Fruit fly (Drosophila melanogaster): ENCODE measurements around the gene Ziz.

The Ziz gene

dm6 chr2L:7515396-7515795 is 19.3 kb upstream of the Ziz start (continued):
- TF ChIP-seq zen2 (GFP tag; IDR thresholded peaks at IDR 0.05; ENCODE audit: partially characterized antibody) (no peak), Sox102F (GFP tag; optimal IDR thresholded peaks at IDR 0.05) (peak; percentile 43), CG11398 (GFP tag; optimal IDR thresholded peaks at IDR 0.05) (no peak), Mad (GFP tag; optimal IDR thresholded peaks at IDR 0.05) (no peak), CG10462 (GFP tag; optimal IDR thresholded peaks at IDR 0.05) (no peak), zfh1 (GFP tag; IDR thresholded peaks at IDR 0.05) (peak; percentile 56; the same call in 2 of the 3 replicates), ab (GFP tag; optimal IDR thresholded peaks at IDR 0.05) (no peak), cato (GFP tag; optimal IDR thresholded peaks at IDR 0.05; ENCODE audit: borderline replicate concordance) (no peak), CG6765 (GFP tag; optimal IDR thresholded peaks at IDR 0.05) (no peak), CG33213 (GFP tag; optimal IDR thresholded peaks at IDR 0.05) (no peak), p53 (GFP tag; optimal IDR thresholded peaks at IDR 0.05) (no peak), Bteb2 (GFP tag; optimal IDR thresholded peaks at IDR 0.05) (no peak), BEAF-32 (GFP tag; optimal IDR thresholded peaks at IDR 0.05) (no peak), CG14441 (GFP tag; IDR thresholded peaks at IDR 0.05) (0 out of 2 replicates have a peak, but pooled peaks have one; percentile 27), fd64A (GFP tag; optimal IDR thresholded peaks at IDR 0.05) (no peak), Dp (GFP tag; optimal IDR thresholded peaks at IDR 0.05) (no peak), pnt (GFP tag; optimal IDR thresholded peaks at IDR 0.05) (no peak), CG7839 (tag; optimal IDR thresholded peaks at IDR 0.05) (peak; percentile 30), sug (tag; optimal IDR thresholded peaks at IDR 0.05) (no peak), CG6689 (GFP tag; IDR thresholded peaks at IDR 0.05) (peak; percentile 60), CG17361 (GFP tag; IDR thresholded peaks at IDR 0.05) (peak; percentile 37; the same call in 1 of the 3 replicates), jumu (GFP tag; optimal IDR thresholded peaks at IDR 0.05) (no peak), bigmax (GFP tag; optimal IDR thresholded peaks at IDR 0.05) (no peak), pan (optimal IDR thresholded peaks at IDR 0.05) (no peak), pan (GFP tag; optimal IDR thresholded peaks at IDR 0.05 in 1 of 2, IDR thresholded peaks at IDR 0.05 in 1 of 2) (no peak), lola (GFP tag; optimal IDR thresholded peaks at IDR 0.05) (peak in 1 of 3 experiments; percentile 40), BtbVII (GFP tag; optimal IDR thresholded peaks at IDR 0.05) (no peak), CG13894 (tag; optimal IDR thresholded peaks at IDR 0.05) (no peak), NK7.1 (GFP tag; optimal IDR thresholded peaks at IDR 0.05) (no peak), HmgD (GFP tag; optimal IDR thresholded peaks at IDR 0.05) (no peak), Sox100B (GFP tag; optimal IDR thresholded peaks at IDR 0.05) (no peak), CG10565 (GFP tag; optimal IDR thresholded peaks at IDR 0.05) (no peak)

- TF ChIP-seq kni (GFP tag; optimal IDR thresholded peaks at IDR 0.05) (peak; percentile 37), CG7271 (tag; optimal IDR thresholded peaks at IDR 0.05) (no peak), CG11696 (GFP tag; IDR thresholded peaks at IDR 0.05) (0 out of 2 replicates have a peak, but pooled peaks have one; percentile 10), row (GFP tag; IDR thresholded peaks at IDR 0.05) (0 out of 3 replicates have a peak, but pooled peaks have one; percentile 8), CG17186 (GFP tag; optimal IDR thresholded peaks at IDR 0.05) (no peak), CG12659 (GFP tag; optimal IDR thresholded peaks at IDR 0.05) (no peak), ranshi (GFP tag; IDR thresholded peaks at IDR 0.05) (no peak), Dbx (GFP tag; IDR thresholded peaks at IDR 0.05) (no peak), bigmax (GFP tag; optimal IDR thresholded peaks at IDR 0.05) (no peak), p53 (GFP tag; optimal IDR thresholded peaks at IDR 0.05) (no peak), Usf (GFP tag; optimal IDR thresholded peaks at IDR 0.05) (no peak), Opbp (GFP tag; IDR thresholded peaks at IDR 0.05; ENCODE audit: partially characterized antibody) (no peak), chinmo (GFP tag; IDR thresholded peaks at IDR 0.05; ENCODE audit: partially characterized antibody) (0 out of 4 replicates have a peak, but pooled peaks have one; percentile 8), cwo (GFP tag; optimal IDR thresholded peaks at IDR 0.05) (no peak), Drgx (GFP tag; IDR thresholded peaks at IDR 0.05) (peak; percentile 86), vvl (GFP tag; IDR thresholded peaks at IDR 0.05) (0 out of 2 replicates have a peak, but pooled peaks have one; percentile 8), CG6689 (GFP tag; IDR thresholded peaks at IDR 0.05) (peak; percentile 28; the same call in 1 of the 2 replicates), sens (GFP tag) (peak; percentile 36), Stat92E (GFP tag; optimal IDR thresholded peaks at IDR 0.05) (no peak), Pdp1 (GFP tag; optimal IDR thresholded peaks at IDR 0.05) (peak in 1 of 2 experiments; percentile 8)
These were observed 17.4 kb upstream of the Ziz start for dm6 chr2L:7513321-7514059.

Data from whole organism, embryonic.